Worm (Caenorhabditis elegans) whole organism, L4 larva: ENCODE data around the gene aakg-1.

ENCODE experiments used
- D1046.2 ChIP-seq: fragments of 200-800 bp; sonication (Bioruptor generic); IDR thresholded peaks from 2 replicates; pipeline ENCODE4 v1.3.6; 2022; ENCODE audit warnings: missing genetic modification characterization, missing compliant biosample characterization
- F10B5.3 ChIP-seq: sonication (generic microtip); optimal IDR thresholded peaks from 2 replicates; lab custom pipeline; 2016; ENCODE audit warnings: mild to moderate bottlenecking, missing genetic modification characterization, missing compliant biosample characterization
- F26F4.8 ChIP-seq: fragments of 200-800 bp; sonication (Bioruptor generic); conservative IDR thresholded peaks from 2 replicates; pipeline ENCODE4 v1.3.6; 2022; ENCODE audit warnings: missing genetic modification characterization, missing compliant biosample characterization
- F44E2.7 ChIP-seq: fragments of 200-800 bp; sonication (Bioruptor generic); IDR thresholded peaks from 2 replicates; pipeline ENCODE4 v2.1.2; 2022; ENCODE audit warnings: missing genetic modification characterization, missing compliant biosample characterization
- T26A8.4 ChIP-seq: fragments of 200-800 bp; sonication (Bioruptor generic); IDR thresholded peaks from 2 replicates; pipeline ENCODE4 v1.3.6; 2022; ENCODE audit warnings: missing genetic modification characterization, missing compliant biosample characterization
- Y75B8A.6 ChIP-seq: fragments of 200-800 bp; sonication (Bioruptor generic); IDR thresholded peaks from 2 replicates; pipeline ENCODE4 v1.3.6; 2022; ENCODE audit warnings: missing genetic modification reagents, missing genetic modification characterization, missing compliant biosample characterization
- aly-2 ChIP-seq: sonication (generic microtip); optimal IDR thresholded peaks from 2 replicates; lab custom pipeline; 2018; ENCODE audit warnings: missing biosample characterization, missing genetic modification characterization
- arid-1 ChIP-seq: fragments of 200-800 bp; sonication (Bioruptor generic); conservative IDR thresholded peaks from 2 replicates; pipeline ENCODE4 v1.3.6; 2022; ENCODE audit warnings: missing genetic modification reagents, missing genetic modification characterization, missing compliant biosample characterization
- ceh-20 ChIP-seq: fragments of 200-800 bp; sonication (Bioruptor generic); IDR thresholded peaks from 2 replicates; pipeline ENCODE4 v1.3.6; 2022; ENCODE audit warnings: missing genetic modification reagents, missing genetic modification characterization, missing compliant biosample characterization
- ceh-44 ChIP-seq: fragments of 200-800 bp; sonication (Bioruptor generic); IDR thresholded peaks from 2 replicates; pipeline ENCODE4 v1.3.6; 2022; ENCODE audit warnings: missing genetic modification reagents, missing genetic modification characterization, missing compliant biosample characterization
- ceh-62 ChIP-seq: sonication (generic microtip); optimal IDR thresholded peaks from 2 replicates; lab custom pipeline; 2017; ENCODE audit warnings: missing biosample characterization, missing genetic modification characterization
- cey-2 ChIP-seq: sonication (generic microtip); optimal IDR thresholded peaks from 3 replicates; lab custom pipeline; 2017; ENCODE audit warnings: missing genetic modification characterization, mild to moderate bottlenecking, missing compliant biosample characterization, antibody characterized with exemption, borderline replicate concordance; ENCODE audit not compliant: insufficient read depth
- ctbp-1 ChIP-seq: fragments of 200-800 bp; sonication (Bioruptor generic); IDR thresholded peaks from 2 replicates; pipeline ENCODE4 v1.3.6; 2022; ENCODE audit warnings: missing genetic modification reagents, missing genetic modification characterization, missing compliant biosample characterization
- daf-12 ChIP-seq: fragments of 150-350 bp; optimal IDR thresholded peaks from 2 replicates; lab custom pipeline; 2014; ENCODE audit warnings: missing biosample characterization, missing genetic modification reagents, missing genetic modification characterization
- daf-16 ChIP-seq, 3 experiments: sonication (generic microtip); optimal IDR thresholded peaks; 2 replicates each; lab custom pipeline; 2016 to 2017; ENCODE audit warnings: missing genetic modification characterization in 3 of 3, missing genetic modification reagents in 3 of 3, mild to moderate bottlenecking in 2 of 3, missing compliant biosample characterization in 2 of 3, missing biosample characterization in 1 of 3, moderate library complexity in 1 of 3
- daf-8 ChIP-seq: fragments of 200-800 bp; sonication (Bioruptor generic); IDR thresholded peaks from 2 replicates; pipeline ENCODE4 v1.3.6; 2022; ENCODE audit warnings: missing genetic modification characterization, missing compliant biosample characterization
- dmd-6 ChIP-seq: fragments of 200-800 bp; sonication (Bioruptor generic); IDR thresholded peaks from 2 replicates; pipeline ENCODE4 v1.3.6; 2022; ENCODE audit warnings: missing genetic modification reagents, missing genetic modification characterization, missing compliant biosample characterization
- dmd-8 ChIP-seq: fragments of 200-800 bp; sonication (Bioruptor generic); IDR thresholded peaks from 2 replicates; pipeline ENCODE4 v1.3.6; 2022; ENCODE audit warnings: missing genetic modification characterization, missing compliant biosample characterization
- dpl-1 ChIP-seq: fragments of 150-350 bp; optimal IDR thresholded peaks from 2 replicates; lab custom pipeline; 2014; ENCODE audit warnings: missing biosample characterization, missing genetic modification reagents, missing genetic modification characterization
- dve-1 ChIP-seq: sonication (generic microtip); optimal IDR thresholded peaks from 2 replicates; lab custom pipeline; 2017; ENCODE audit warnings: antibody characterized with exemption, mild to moderate bottlenecking, missing genetic modification characterization, missing compliant biosample characterization; ENCODE audit not compliant: insufficient read depth
- egl-43 ChIP-seq: fragments of 200-800 bp; sonication (Bioruptor generic); IDR thresholded peaks from 2 replicates; pipeline ENCODE4 v1.3.6; 2022; ENCODE audit warnings: missing genetic modification reagents, missing genetic modification characterization, missing compliant biosample characterization
- fkh-10 ChIP-seq: fragments of 150-350 bp; optimal IDR thresholded peaks from 2 replicates; lab custom pipeline; 2014; ENCODE audit warnings: missing biosample characterization, missing genetic modification reagents, missing genetic modification characterization
- hlh-11 ChIP-seq: fragments of 200-800 bp; sonication (Bioruptor generic); optimal IDR thresholded peaks from 2 replicates; lab custom pipeline; 2018; ENCODE audit warnings: mild to moderate bottlenecking, missing genetic modification characterization, missing compliant biosample characterization
- jun-1 ChIP-seq: fragments of 150-350 bp; optimal IDR thresholded peaks from 2 replicates; lab custom pipeline; 2014; ENCODE audit warnings: missing biosample characterization, missing genetic modification reagents, missing genetic modification characterization
- lin-29 ChIP-seq: fragments of 200-800 bp; sonication (Bioruptor generic); IDR thresholded peaks from 2 replicates; pipeline ENCODE4 v1.3.6; 2022; ENCODE audit warnings: missing genetic modification reagents, missing genetic modification characterization, missing compliant biosample characterization
- lin-38 ChIP-seq: fragments of 200-800 bp; sonication (Bioruptor generic); IDR thresholded peaks from 2 replicates; pipeline ENCODE4 v1.3.6; 2022; ENCODE audit warnings: missing genetic modification reagents, missing genetic modification characterization, missing compliant biosample characterization
- lin-39 ChIP-seq: fragments of 150-350 bp; optimal IDR thresholded peaks from 2 replicates; lab custom pipeline; 2014; ENCODE audit warnings: missing biosample characterization, missing genetic modification reagents, missing genetic modification characterization
- lir-3 ChIP-seq: sonication (generic microtip); optimal IDR thresholded peaks from 2 replicates; lab custom pipeline; 2016; ENCODE audit warnings: mild to moderate bottlenecking, missing genetic modification characterization, missing compliant biosample characterization
- lsy-2 ChIP-seq, 2 experiments: fragments of 150-350 bp in 1 of 2; sonication (generic microtip) in 1 of 2; optimal IDR thresholded peaks; 2 replicates each; lab custom pipeline; 2014 to 2017; ENCODE audit warnings: missing biosample characterization in 2 of 2, missing genetic modification characterization in 2 of 2
- mep-1 ChIP-seq: fragments of 150-350 bp; sonication (generic microtip); optimal IDR thresholded peaks from 3 replicates; lab custom pipeline; 2014; ENCODE audit warnings: missing biosample characterization, missing genetic modification characterization
- mes-2 ChIP-seq: sonication (generic microtip); optimal IDR thresholded peaks from 2 replicates; lab custom pipeline; 2016; ENCODE audit warnings: missing genotype, mild to moderate bottlenecking, missing genetic modification characterization, missing compliant biosample characterization; ENCODE audit not compliant: poor library complexity, severe bottlenecking
- mxl-3 ChIP-seq: fragments of 200-800 bp; sonication (Bioruptor generic); optimal IDR thresholded peaks from 2 replicates; lab custom pipeline; 2018; ENCODE audit warnings: mild to moderate bottlenecking, missing genetic modification characterization, missing compliant biosample characterization
- nhr-237 ChIP-seq: sonication (generic microtip); optimal IDR thresholded peaks from 2 replicates; lab custom pipeline; 2017; ENCODE audit warnings: missing biosample characterization, missing genetic modification characterization
- nhr-28 ChIP-seq: fragments of 150-350 bp; optimal IDR thresholded peaks from 2 replicates; lab custom pipeline; 2014; ENCODE audit warnings: missing biosample characterization, missing genetic modification characterization
- nhr-6 ChIP-seq: fragments of 150-350 bp; optimal IDR thresholded peaks from 2 replicates; lab custom pipeline; 2014; ENCODE audit warnings: missing biosample characterization, missing genetic modification characterization
- nhr-76 ChIP-seq: fragments of 150-350 bp; optimal IDR thresholded peaks from 2 replicates; lab custom pipeline; 2014; ENCODE audit warnings: missing biosample characterization, missing genetic modification characterization
- nhr-77 ChIP-seq: fragments of 150-350 bp; optimal IDR thresholded peaks from 2 replicates; lab custom pipeline; 2014; ENCODE audit warnings: missing biosample characterization, missing genetic modification characterization
- pha-4 ChIP-seq, 2 experiments: fragments of 150-350 bp in 1 of 2; fragments of 200-800 bp in 1 of 2; sonication (Bioruptor generic) in 1 of 2; IDR thresholded peaks in 1 of 2; optimal IDR thresholded peaks in 1 of 2; 2 replicates each; pipeline versions ENCODE4 v1.3.6 to Lab custom; 2014 to 2022; ENCODE audit warnings: missing genetic modification characterization in 2 of 2, missing genetic modification reagents in 2 of 2, missing biosample characterization in 1 of 2, missing compliant biosample characterization in 1 of 2
- pqm-1 ChIP-seq: sonication (generic microtip); optimal IDR thresholded peaks from 2 replicates; lab custom pipeline; 2017; ENCODE audit warnings: missing biosample characterization, missing genetic modification characterization
- rbr-2 ChIP-seq: sonication (generic microtip); optimal IDR thresholded peaks from 2 replicates; lab custom pipeline; 2016; ENCODE audit warnings: missing genotype, missing genetic modification characterization, missing compliant biosample characterization
- snpc-4 ChIP-seq: fragments of 150-350 bp; optimal IDR thresholded peaks from 2 replicates; lab custom pipeline; 2014; ENCODE audit warnings: missing biosample characterization, missing genetic modification characterization
- spr-3 ChIP-seq: fragments of 200-800 bp; sonication (Bioruptor generic); optimal IDR thresholded peaks from 2 replicates; lab custom pipeline; 2018; ENCODE audit warnings: mild to moderate bottlenecking, missing genetic modification characterization, missing compliant biosample characterization
- unc-62 ChIP-seq, 3 experiments: fragments of 150-350 bp in 1 of 3; sonication (generic microtip); optimal IDR thresholded peaks in 2 of 3; peaks in 1 of 3; 1 replicate in 1 of 3; 2 replicates in 2 of 3; lab custom pipeline; 2014 to 2017; ENCODE audit warnings: missing biosample characterization in 3 of 3, missing genetic modification characterization in 3 of 3, missing genetic modification reagents in 3 of 3, missing genotype in 1 of 3
- zag-1 ChIP-seq: fragments of 150-350 bp; optimal IDR thresholded peaks from 2 replicates; lab custom pipeline; 2014; ENCODE audit warnings: missing biosample characterization, missing genetic modification characterization
- zfp-2 ChIP-seq: sonication (generic microtip); optimal IDR thresholded peaks from 2 replicates; lab custom pipeline; 2016; ENCODE audit warnings: mild to moderate bottlenecking, missing genetic modification characterization, missing compliant biosample characterization
- zfp-3 ChIP-seq: fragments of 200-800 bp; sonication (Bioruptor generic); conservative IDR thresholded peaks from 2 replicates; pipeline ENCODE4 v1.3.6; 2022; ENCODE audit warnings: missing genetic modification reagents, missing genetic modification characterization, missing compliant biosample characterization

aakg-1 gene

DNA sequence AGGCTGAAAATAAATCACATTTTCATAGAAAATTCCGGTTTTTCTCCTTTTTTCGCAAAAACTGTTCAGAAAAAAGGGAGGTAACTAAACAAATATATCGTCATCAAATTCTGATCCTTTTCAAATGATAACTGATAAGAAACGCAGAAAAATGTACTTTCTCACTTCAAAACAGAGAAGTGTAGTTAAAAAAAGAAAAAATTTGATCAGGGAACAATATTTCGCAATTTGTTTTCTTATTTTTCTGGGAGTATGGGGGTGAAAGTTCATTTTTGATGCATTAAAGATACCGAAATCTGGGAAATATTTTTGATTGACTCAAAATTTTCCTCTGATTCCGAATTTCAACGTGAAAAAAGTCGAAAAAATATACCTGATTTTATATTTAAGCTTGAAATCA is 31.0 kb upstream of the aakg-1 start:
- TF ChIP-seq lsy-2 (tag; optimal IDR thresholded peaks at IDR 0.05; lab: Kevin White, UChicago) (peak in 1 of 2 experiments; percentile 9), daf-16 (GFP tag; optimal IDR thresholded peaks at IDR 0.05; lab: Kevin White, UChicago) (no peak), daf-16 (tag; optimal IDR thresholded peaks at IDR 0.05; lab: Kevin White, UChicago) (peak; percentile 58), daf-8 (no peak), lir-3 (tag; lab: Kevin White, UChicago) (no peak), zfp-2 (tag; lab: Kevin White, UChicago) (no peak), pqm-1 (tag; lab: Kevin White, UChicago) (no peak), snpc-4 (tag; lab: Kevin White, UChicago) (no peak), rbr-2 (tag; lab: Kevin White, UChicago) (no peak), lin-39 (tag; lab: Kevin White, UChicago) (no peak), nhr-237 (tag; lab: Kevin White, UChicago) (no peak), T26A8.4 (no peak), ceh-20 (GFP tag; lab: Robert Waterston, UW) (no peak), egl-43 (GFP tag; lab: Robert Waterston, UW) (no peak), dve-1 (tag; lab: Kevin White, UChicago) (peak; percentile 13), mxl-3 (GFP tag; lab: Kevin White, UChicago) (no peak), nhr-76 (no peak), dmd-8 (GFP tag; lab: Robert Waterston, UW) (no peak), aly-2 (tag; lab: Kevin White, UChicago) (no peak), nhr-28 (tag; lab: Kevin White, UChicago) (peak; percentile 11), nhr-6 (tag; lab: Kevin White, UChicago) (no peak), mes-2 (tag; lab: Kevin White, UChicago) (no peak), daf-12 (tag; lab: Kevin White, UChicago) (no peak), Y75B8A.6 (GFP tag; lab: Robert Waterston, UW) (0 out of 2 replicates have a peak, but pooled peaks have one; percentile 5), lin-38 (GFP tag; lab: Robert Waterston, UW) (no peak), F10B5.3 (tag; lab: Kevin White, UChicago) (no peak), hlh-11 (tag; lab: Kevin White, UChicago) (peak; percentile 31), mep-1 (tag; lab: Kevin White, UChicago) (no peak), arid-1 (GFP tag; lab: Robert Waterston, UW) (no peak), cey-2 (no peak), ceh-44 (GFP tag; lab: Robert Waterston, UW) (no peak), pha-4 (GFP tag; IDR thresholded peaks at IDR 0.05; lab: Robert Waterston, UW) (no peak), pha-4 (tag; optimal IDR thresholded peaks at IDR 0.05; lab: Kevin White, UChicago) (no peak), lin-29 (no peak), F26F4.8 (GFP tag; lab: Robert Waterston, UW) (no peak), dpl-1 (GFP tag; lab: Kevin White, UChicago) (no peak), ctbp-1 (no peak), ceh-62 (tag; lab: Kevin White, UChicago) (no peak), jun-1 (no peak), dmd-6 (GFP tag; lab: Robert Waterston, UW) (no peak), zfp-3 (GFP tag; lab: Robert Waterston, UW) (no peak), fkh-10 (no peak), zag-1 (tag; lab: Kevin White, UChicago) (no peak), D1046.2 (GFP tag; lab: Robert Waterston, UW) (no peak), F44E2.7 (GFP tag; lab: Robert Waterston, UW) (no peak), unc-62 (GFP tag; optimal IDR thresholded peaks at IDR 0.05 in 1 of 2; lab: Kevin White, UChicago) (no peak), unc-62 (tag; optimal IDR thresholded peaks at IDR 0.05; lab: Kevin White, UChicago) (no peak), nhr-77 (tag; lab: Kevin White, UChicago) (no peak), spr-3 (GFP tag; lab: Kevin White, UChicago) (no peak)
